Worm (Caenorhabditis elegans) whole organism, late embryonic: ENCODE results near the gene ZK822.9.

Experiments
- ama-1 ChIP-seq: fragments of 150-350 bp; optimal IDR thresholded peaks from 2 replicates; lab custom pipeline; 2014
- ceh-9 ChIP-seq: sonication (generic microtip); optimal IDR thresholded peaks from 2 replicates; lab custom pipeline; 2016; ENCODE audit warnings: mild to moderate bottlenecking, missing genetic modification characterization, inconsistent platforms, missing compliant biosample characterization
- hlh-30 ChIP-seq: sonication (generic microtip); optimal IDR thresholded peaks from 2 replicates; lab custom pipeline; 2017; ENCODE audit warnings: antibody characterized with exemption, missing genetic modification characterization, missing compliant biosample characterization; ENCODE audit not compliant: insufficient read depth
- hlh-8 ChIP-seq: sonication (generic microtip); optimal IDR thresholded peaks from 2 replicates; lab custom pipeline; 2016; ENCODE audit warnings: missing genotype, missing genetic modification characterization, missing compliant biosample characterization
- nfya-1 ChIP-seq: sonication (generic microtip); optimal IDR thresholded peaks from 2 replicates; lab custom pipeline; 2017; ENCODE audit warnings: missing genetic modification characterization, mild to moderate bottlenecking, missing compliant biosample characterization, antibody characterized with exemption, moderate library complexity
- pqm-1 ChIP-seq: sonication (generic microtip); optimal IDR thresholded peaks from 2 replicates; lab custom pipeline; 2016; ENCODE audit warnings: missing genetic modification characterization, missing compliant biosample characterization
- ref-2 ChIP-seq: sonication (generic microtip); optimal IDR thresholded peaks from 2 replicates; lab custom pipeline; 2016; ENCODE audit warnings: missing genetic modification characterization, missing compliant biosample characterization
- sdc-2 ChIP-seq: sonication (generic microtip); optimal IDR thresholded peaks from 2 replicates; lab custom pipeline; 2016; ENCODE audit warnings: missing genotype, missing genetic modification characterization, missing compliant biosample characterization
- sox-4 ChIP-seq: sonication (generic microtip); optimal IDR thresholded peaks from 2 replicates; lab custom pipeline; 2017; ENCODE audit warnings: mild to moderate bottlenecking, missing genetic modification characterization, inconsistent platforms, missing compliant biosample characterization
- tbx-7 ChIP-seq: sonication (generic microtip); optimal IDR thresholded peaks from 2 replicates; lab custom pipeline; 2016; ENCODE audit warnings: missing genotype, missing genetic modification characterization, missing compliant biosample characterization

DNA sequence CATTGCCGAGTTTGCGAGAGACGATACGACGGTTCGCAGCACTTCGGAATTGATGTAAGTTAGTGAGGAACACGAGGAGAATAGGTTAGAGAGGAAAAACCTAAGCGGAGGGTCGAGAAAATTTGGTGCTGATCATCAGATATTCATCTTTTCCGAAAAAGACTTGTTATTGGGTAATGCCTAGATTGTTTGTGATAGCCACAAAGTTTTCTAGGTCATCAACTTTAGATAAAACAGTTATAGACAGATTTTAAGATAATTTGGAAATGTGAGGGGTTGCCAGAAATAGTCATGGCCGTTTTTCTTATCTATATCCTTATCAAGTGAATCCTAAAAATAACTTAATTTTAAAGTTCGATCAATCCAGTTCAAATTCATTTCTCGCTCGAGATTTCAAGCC is 15.3 kb upstream of the ZK822.9 start:
- no peak for TF ChIP-seq hlh-8 (tag; lab: Kevin White, UChicago)
- no peak for TF ChIP-seq sdc-2
- no peak for TF ChIP-seq hlh-30 (tag; lab: Kevin White, UChicago)
- TF ChIP-seq sox-4 = no peak
- TF ChIP-seq tbx-7 (tag; lab: Kevin White, UChicago) = no peak
- TF ChIP-seq ama-1 (lab: Kevin White, UChicago) = no peak
- TF ChIP-seq ref-2 (tag; lab: Kevin White, UChicago) = no peak
- TF ChIP-seq ceh-9 (tag; lab: Kevin White, UChicago) = no peak
- no peak for TF ChIP-seq nfya-1
- no peak for TF ChIP-seq pqm-1 (tag; lab: Kevin White, UChicago)
